Worm (Caenorhabditis elegans) whole organism, late embryonic: Measurements from ENCODE around the gene cky-1.

Experiments
- C08G9.2 ChIP-seq: sonication (generic microtip); optimal IDR thresholded peaks from 2 replicates; lab custom pipeline; 2016; ENCODE audit warnings: mild to moderate bottlenecking, missing genetic modification characterization, moderate library complexity, missing compliant biosample characterization
- C38D4.7 ChIP-seq: fragments of 200-800 bp; sonication (Bioruptor generic); optimal IDR thresholded peaks from 2 replicates; lab custom pipeline; 2018; ENCODE audit warnings: mild to moderate bottlenecking, missing genetic modification characterization, moderate library complexity, missing compliant biosample characterization
- ceh-18 ChIP-seq: sonication (generic microtip); optimal IDR thresholded peaks from 2 replicates; lab custom pipeline; 2016; ENCODE audit warnings: missing genetic modification characterization, missing compliant biosample characterization
- ceh-30 ChIP-seq: fragments of 150-350 bp; optimal IDR thresholded peaks from 2 replicates; lab custom pipeline; 2014; ENCODE audit warnings: missing biosample characterization, missing genetic modification characterization
- dmd-4 ChIP-seq: sonication (generic microtip); optimal IDR thresholded peaks from 2 replicates; lab custom pipeline; 2016; ENCODE audit warnings: borderline replicate concordance, missing genetic modification characterization, missing compliant biosample characterization

ce11 chrV:12706511-12706910 is 30.0 kb upstream of the cky-1 start:
- no peak for TF ChIP-seq ceh-30 (tag; lab: Kevin White, UChicago)
- no peak for TF ChIP-seq dmd-4
- no peak for TF ChIP-seq C38D4.7 (GFP tag; lab: Kevin White, UChicago)
- no peak for TF ChIP-seq ceh-18 (tag; lab: Kevin White, UChicago)
- TF ChIP-seq C08G9.2 (tag; lab: Kevin White, UChicago) = no peak
